Worm (Caenorhabditis elegans): Measurements from ENCODE around the gene gid-8.
A peak's percentile ranks its signal among the peaks of the same experiment; 100 is the strongest.

Gene gid-8

DNA sequence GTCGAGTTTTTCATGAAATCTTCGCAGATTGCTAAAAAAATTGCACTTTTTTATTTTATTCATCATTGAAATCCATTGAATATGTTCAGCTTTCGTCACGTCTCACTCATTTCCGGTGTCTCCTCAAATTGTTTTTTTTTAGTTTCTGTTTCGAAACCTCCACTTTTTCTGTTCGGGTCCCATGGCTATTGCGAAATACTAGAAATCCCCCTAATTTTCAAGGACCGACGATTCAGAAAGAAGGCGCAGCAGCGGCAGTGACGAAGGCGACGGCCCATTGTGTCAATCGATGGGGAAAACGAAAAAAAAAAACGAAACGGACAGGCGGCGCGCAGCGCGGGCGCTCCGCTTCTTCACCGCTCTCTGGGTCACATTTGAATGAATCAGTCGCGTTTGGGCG lies 4.4 kb downstream of the gid-8 start:
- TF ChIP-seq sma-9 (GFP tag; optimal IDR thresholded peaks at IDR 0.05) (peak; percentile 31), sma-9 (tag; optimal IDR thresholded peaks at IDR 0.05) (no peak), ztf-1 (GFP tag; conservative IDR thresholded peaks at IDR 0.05) (no peak)

DNA sequence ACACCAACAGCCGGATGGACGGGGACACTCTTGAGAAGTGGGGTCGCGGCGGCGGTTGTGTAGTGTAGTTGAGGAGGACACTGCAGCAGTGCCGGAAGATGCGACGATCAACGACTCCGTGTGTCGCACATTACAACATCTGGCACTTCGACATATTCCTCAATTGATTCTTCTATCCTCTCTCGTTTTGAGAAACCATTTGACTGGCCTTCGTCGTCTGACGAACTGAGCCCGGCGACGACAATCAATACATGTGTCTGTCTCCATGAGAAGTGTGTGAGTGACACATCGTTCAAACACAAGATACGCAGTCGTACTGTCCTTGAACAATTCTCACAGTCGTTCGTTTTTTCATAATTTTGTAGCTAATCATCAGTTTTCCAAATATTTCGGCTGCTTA lies 5.0 kb downstream of the gid-8 start:
- no peak for TF ChIP-seq ama-1 (optimal IDR thresholded peaks at IDR 0.05)
- TF ChIP-seq ZK546.5 (tag; optimal IDR thresholded peaks at IDR 0.05), result no peak
- TF ChIP-seq nhr-129 (tag; optimal IDR thresholded peaks at IDR 0.05), result peak; percentile 13
- TF ChIP-seq peb-1 (tag; optimal IDR thresholded peaks at IDR 0.05), result no peak
- TF ChIP-seq fos-1 (tag; optimal IDR thresholded peaks at IDR 0.05), result peak; percentile 28
- no peak for TF ChIP-seq C34F6.9 (tag; optimal IDR thresholded peaks at IDR 0.05)
- no peak for TF ChIP-seq lin-39 (tag; optimal IDR thresholded peaks at IDR 0.05)
- TF ChIP-seq unc-62 (GFP tag; optimal IDR thresholded peaks at IDR 0.05), result no peak

DNA sequence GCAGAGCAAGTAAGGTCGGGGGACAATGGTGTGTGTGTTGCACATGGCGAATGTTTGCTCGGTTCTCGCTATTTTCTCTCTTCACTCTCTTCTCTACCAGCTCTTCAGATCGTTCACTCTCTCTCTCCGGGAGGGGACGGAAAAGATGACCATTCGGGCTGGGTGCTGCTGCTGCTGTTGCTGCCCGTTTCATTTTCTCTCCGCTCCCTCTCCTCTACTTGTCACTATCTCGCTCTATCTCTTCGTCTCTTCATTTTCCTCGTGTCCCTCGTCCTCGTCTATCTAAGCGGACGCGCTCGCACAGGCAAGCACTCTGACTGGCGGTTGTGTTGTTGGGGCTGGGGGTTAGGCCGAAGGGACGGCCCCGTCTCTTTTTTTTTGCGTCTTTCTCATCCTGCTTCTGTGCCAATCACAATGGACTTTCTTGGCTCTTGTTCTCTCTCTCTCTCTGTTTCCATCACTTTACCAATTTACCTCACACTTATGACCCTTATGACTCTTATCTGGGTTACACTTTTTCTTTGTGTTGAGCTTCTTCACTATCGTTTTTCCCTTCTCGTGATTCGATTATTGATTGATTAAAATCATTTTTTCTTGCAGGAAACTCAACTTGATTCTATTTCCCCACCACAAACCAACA lies 7.1 kb downstream of the gid-8 start, which contains the start of the genes F53E2.2 and unc-60:
Gene F53E2.2 (plus strand): TSS at position 601 of the 640 bp plus-strand sequence.
Gene unc-60 (plus strand): TSS at position 601 of the 640 bp plus-strand sequence.
- TF ChIP-seq unc-62 (GFP tag; optimal IDR thresholded peaks at IDR 0.05), result no peak
- TF ChIP-seq sma-3 (GFP tag; optimal IDR thresholded peaks at IDR 0.05), result peak; percentile 14
- TF ChIP-seq nhr-77 (tag; optimal IDR thresholded peaks at IDR 0.05), result no peak
- no peak for TF ChIP-seq unc-39 (tag; optimal IDR thresholded peaks at IDR 0.05)
- peak; percentile 25 for TF ChIP-seq crh-2 (tag; optimal IDR thresholded peaks at IDR 0.05)
- peak; percentile 36 for TF ChIP-seq fos-1 (tag; optimal IDR thresholded peaks at IDR 0.05)
- TF ChIP-seq blmp-1 (tag; optimal IDR thresholded peaks at IDR 0.05; ENCODE audit: insufficient read depth), result no peak
- no peak for TF ChIP-seq mbf-1 (tag; optimal IDR thresholded peaks at IDR 0.05)
- TF ChIP-seq ztf-1 (GFP tag; conservative IDR thresholded peaks at IDR 0.05), result no peak
- TF ChIP-seq Y55F3AM.14 (GFP tag; optimal IDR thresholded peaks at IDR 0.05), result no peak
- no peak for TF ChIP-seq nhr-237 (tag; optimal IDR thresholded peaks at IDR 0.05)
- peak; percentile 10 to 73 for TF ChIP-seq mdl-1 (tag; optimal IDR thresholded peaks at IDR 0.05)
- TF ChIP-seq elt-1 (tag; optimal IDR thresholded peaks at IDR 0.05), result no peak
- peak; percentile 30 for TF ChIP-seq gmeb-1 (tag; optimal IDR thresholded peaks at IDR 0.05)
- TF ChIP-seq alr-1 (tag; optimal IDR thresholded peaks at IDR 0.05), result no peak
- TF ChIP-seq ztf-4 (tag; optimal IDR thresholded peaks at IDR 0.05), result peak; percentile 44
- TF ChIP-seq unc-55 (GFP tag; optimal IDR thresholded peaks at IDR 0.05), result peak; percentile 71
- TF ChIP-seq lin-13 (GFP tag; optimal IDR thresholded peaks at IDR 0.05), result no peak
- peak; percentile 85 for TF ChIP-seq nhr-129 (tag; optimal IDR thresholded peaks at IDR 0.05)
- TF ChIP-seq ztf-11 (tag; optimal IDR thresholded peaks at IDR 0.05), result no peak
- no peak for TF ChIP-seq snpc-4 (tag; optimal IDR thresholded peaks at IDR 0.05)
- TF ChIP-seq sem-4 (tag; optimal IDR thresholded peaks at IDR 0.05), result peak; percentile 35
- TF ChIP-seq mab-5 (tag; optimal IDR thresholded peaks at IDR 0.05), result peak; percentile 39
- no peak for TF ChIP-seq nhr-23 (tag; optimal IDR thresholded peaks at IDR 0.05)
- no peak for TF ChIP-seq elt-3 (tag; optimal IDR thresholded peaks at IDR 0.05)
- TF ChIP-seq lin-11 (tag; optimal IDR thresholded peaks at IDR 0.05), result peak; percentile 5
- peak in 1 of 2 experiments; percentile 43 for TF ChIP-seq lsy-2 (tag; optimal IDR thresholded peaks at IDR 0.05)
- no peak for TF ChIP-seq nhr-10 (tag; optimal IDR thresholded peaks at IDR 0.05)
- TF ChIP-seq nhr-12 (tag; optimal IDR thresholded peaks at IDR 0.05), result no peak
- peak; percentile 16 for TF ChIP-seq ceh-82 (tag; optimal IDR thresholded peaks at IDR 0.05)
- TF ChIP-seq skn-1 (tag; optimal IDR thresholded peaks at IDR 0.05), result peak; percentile 1
- TF ChIP-seq peb-1 (tag; optimal IDR thresholded peaks at IDR 0.05), result no peak
- TF ChIP-seq lin-39 (tag; optimal IDR thresholded peaks at IDR 0.05), result no peak
- no peak for TF ChIP-seq ceh-16 (tag; optimal IDR thresholded peaks at IDR 0.05)
- TF ChIP-seq ama-1 (optimal IDR thresholded peaks at IDR 0.05), result no peak
- TF ChIP-seq nhr-11 (tag; optimal IDR thresholded peaks at IDR 0.05), result no peak
- peak; percentile 31 for TF ChIP-seq egl-27 (tag; optimal IDR thresholded peaks at IDR 0.05)
- TF ChIP-seq R02D3.7 (tag; optimal IDR thresholded peaks at IDR 0.05), result no peak
- no peak for TF ChIP-seq dmd-4 (tag; optimal IDR thresholded peaks at IDR 0.05)
- peak; percentile 94 for TF ChIP-seq F13H6.1 (tag; optimal IDR thresholded peaks at IDR 0.05)
- TF ChIP-seq aly-2 (tag; optimal IDR thresholded peaks at IDR 0.05), result no peak
- peak; percentile 29 for TF ChIP-seq nhr-25 (tag; optimal IDR thresholded peaks at IDR 0.05)
- peak; percentile 62 for TF ChIP-seq zag-1 (tag; optimal IDR thresholded peaks at IDR 0.05)
- peak; percentile 48 for TF ChIP-seq sma-9 (GFP tag; optimal IDR thresholded peaks at IDR 0.05)
- TF ChIP-seq sma-9 (tag; optimal IDR thresholded peaks at IDR 0.05), result no peak
- TF ChIP-seq nhr-6 (tag; optimal IDR thresholded peaks at IDR 0.05), result no peak
- no peak for TF ChIP-seq ZK546.5 (tag; optimal IDR thresholded peaks at IDR 0.05)
- TF ChIP-seq nhr-21 (tag; optimal IDR thresholded peaks at IDR 0.05), result no peak
- peak; percentile 83 for TF ChIP-seq C34F6.9 (tag; optimal IDR thresholded peaks at IDR 0.05)
